Worm (Caenorhabditis elegans): Measurements from ENCODE around the gene srd-20.

ce11 chrV:6034714-6035113 lies 20.7 kb upstream of the srd-20 start, which contains the start of gene dhs-17:
- TF ChIP-seq snpc-4 (tag; optimal IDR thresholded peaks at IDR 0.05) (no peak), mdl-1 (tag; optimal IDR thresholded peaks at IDR 0.05) (no peak), nhr-237 (tag; optimal IDR thresholded peaks at IDR 0.05) (no peak), fos-1 (tag; optimal IDR thresholded peaks at IDR 0.05) (no peak), elt-3 (tag; optimal IDR thresholded peaks at IDR 0.05) (no peak), sea-2 (GFP tag; optimal IDR thresholded peaks at IDR 0.05) (no peak), jun-1 (tag; optimal IDR thresholded peaks at IDR 0.05) (no peak)
